Worm (Caenorhabditis elegans) whole organism, young adult: ENCODE results near the gene fbxb-107.
A peak's percentile ranks its signal among the peaks of the same experiment; 100 is the strongest.

ENCODE experiments used
- B0035.1 ChIP-seq: sonication (generic microtip); optimal IDR thresholded peaks from 2 replicates; lab custom pipeline; 2016; ENCODE audit warnings: missing genetic modification characterization, mild to moderate bottlenecking, missing compliant biosample characterization, missing genotype, missing genetic modification reagents
- D2030.7 ChIP-seq: fragments of 200-800 bp; sonication (Bioruptor generic); IDR thresholded peaks from 2 replicates; pipeline ENCODE4 v1.3.6; 2022; ENCODE audit warnings: missing genetic modification reagents, missing genetic modification characterization, missing compliant biosample characterization
- F10E7.11 ChIP-seq: sonication (generic microtip); optimal IDR thresholded peaks from 2 replicates; lab custom pipeline; 2017; ENCODE audit warnings: mild to moderate bottlenecking, missing genetic modification characterization, moderate library complexity, missing compliant biosample characterization
- T26A5.8 ChIP-seq: sonication (generic microtip); optimal IDR thresholded peaks from 2 replicates; lab custom pipeline; 2016; ENCODE audit warnings: missing genetic modification characterization, missing compliant biosample characterization
- ZK185.1 ChIP-seq: sonication (generic microtip); optimal IDR thresholded peaks from 2 replicates; lab custom pipeline; 2016; ENCODE audit warnings: mild to moderate bottlenecking, missing genetic modification characterization, missing compliant biosample characterization; ENCODE audit not compliant: poor library complexity, severe bottlenecking
- ama-1 ChIP-seq, 3 experiments: fragments of 150-350 bp in 1 of 3; sonication (generic microtip) in 2 of 3; optimal IDR thresholded peaks; 2 replicates each; lab custom pipeline; 2014 to 2018; ENCODE audit warnings: missing biosample characterization in 2 of 3, missing genetic modification characterization in 2 of 3, missing genetic modification reagents in 2 of 3
- aptf-3 ChIP-seq: fragments of 200-800 bp; sonication (Bioruptor generic); IDR thresholded peaks from 2 replicates; pipeline ENCODE4 v1.3.6; 2022; ENCODE audit warnings: missing genetic modification characterization, missing compliant biosample characterization
- ceh-79 ChIP-seq: sonication (generic microtip); optimal IDR thresholded peaks from 2 replicates; lab custom pipeline; 2017; ENCODE audit warnings: mild to moderate bottlenecking, missing genetic modification characterization, missing compliant biosample characterization
- egrh-3 ChIP-seq: fragments of 200-800 bp; sonication (Bioruptor generic); IDR thresholded peaks from 2 replicates; pipeline ENCODE4 v1.3.6; 2022; ENCODE audit warnings: missing genetic modification reagents, missing genetic modification characterization, missing compliant biosample characterization
- nfya-2 ChIP-seq: fragments of 200-800 bp; sonication (Bioruptor generic); IDR thresholded peaks from 2 replicates; pipeline ENCODE4 v1.3.6; 2022; ENCODE audit warnings: missing genetic modification reagents, missing genetic modification characterization, missing compliant biosample characterization
- nfyb-1 ChIP-seq: fragments of 200-800 bp; sonication (Bioruptor generic); IDR thresholded peaks from 2 replicates; pipeline ENCODE4 v1.3.6; 2022; ENCODE audit warnings: missing genetic modification reagents, missing genetic modification characterization, missing compliant biosample characterization
- pha-4 ChIP-seq: fragments of 150-350 bp; sonication (generic microtip); optimal IDR thresholded peaks from 2 replicates; lab custom pipeline; 2014; ENCODE audit warnings: missing biosample characterization, missing genetic modification reagents, missing genetic modification characterization
- unc-62 ChIP-seq: fragments of 150-350 bp; optimal IDR thresholded peaks from 2 replicates; lab custom pipeline; 2014; ENCODE audit warnings: missing biosample characterization, missing genetic modification reagents, missing genetic modification characterization

- no peak for TF ChIP-seq ama-1 (optimal IDR thresholded peaks at IDR 0.05; lab: Kevin White, UChicago)
- no peak for TF ChIP-seq ama-1 (GFP tag; optimal IDR thresholded peaks at IDR 0.05; lab: Kevin White, UChicago)
- TF ChIP-seq F10E7.11 (tag; lab: Kevin White, UChicago) = no peak
- no peak for TF ChIP-seq B0035.1 (tag; lab: Kevin White, UChicago)
- peak; percentile 45 for TF ChIP-seq D2030.7 (GFP tag; lab: Robert Waterston, UW)
- no peak for TF ChIP-seq ceh-79
- 0 out of 2 replicates have a peak, but pooled peaks have one; percentile 14 for TF ChIP-seq nfyb-1 (GFP tag; lab: Robert Waterston, UW)
- TF ChIP-seq pha-4 (tag; lab: Kevin White, UChicago) = no peak
- no peak for TF ChIP-seq ZK185.1
- TF ChIP-seq aptf-3 (GFP tag; lab: Robert Waterston, UW) = no peak
- no peak for TF ChIP-seq egrh-3 (GFP tag; lab: Robert Waterston, UW)
- no peak for TF ChIP-seq T26A5.8 (tag; lab: Kevin White, UChicago)
- no peak for TF ChIP-seq nfya-2 (GFP tag; lab: Robert Waterston, UW)
- TF ChIP-seq unc-62 = no peak
These were observed 22.3 kb upstream of the fbxb-107 start, which contains the start of gene T05A8.8 for ce11 chrII:2736156-2736728.
